Fruit fly (Drosophila melanogaster): ENCODE measurements around the gene CG34308.

The CG34308 gene

DNA sequence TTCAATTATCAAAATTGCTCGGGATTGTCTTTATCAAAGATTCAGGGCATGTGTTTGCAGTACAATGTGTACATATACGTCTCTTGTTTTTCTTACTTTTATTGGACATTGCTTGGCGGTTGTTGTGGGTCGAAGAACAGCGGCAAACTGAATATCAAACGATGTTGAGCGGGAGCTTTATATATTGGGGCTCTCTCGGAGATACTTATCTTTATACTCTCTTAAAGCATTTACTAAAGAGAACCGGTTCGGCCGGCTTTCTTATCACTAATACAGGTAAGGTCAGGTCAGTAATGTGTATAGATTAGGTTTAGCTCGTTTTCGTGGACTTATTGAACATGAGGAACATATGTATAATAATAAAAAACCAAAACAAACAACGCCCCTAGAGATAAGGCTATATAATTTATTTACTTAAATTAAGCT, 37.7 kb upstream of the CG34308 start, which contains the start of gene CG7966 (continued):
- peak; percentile 9 for TF ChIP-seq CG12299 (tag; optimal IDR thresholded peaks at IDR 0.05)
- peak; percentile 20 for TF ChIP-seq sd (tag; optimal IDR thresholded peaks at IDR 0.05)
- TF ChIP-seq cwo (GFP tag; optimal IDR thresholded peaks at IDR 0.05): peak; percentile 33
- no peak for TF ChIP-seq CG10366 (GFP tag; IDR thresholded peaks at IDR 0.05)
- TF ChIP-seq sr (GFP tag; IDR thresholded peaks at IDR 0.05): no peak
- no peak for TF ChIP-seq Atf3 (GFP tag; optimal IDR thresholded peaks at IDR 0.05)
- TF ChIP-seq CG16863 (GFP tag; optimal IDR thresholded peaks at IDR 0.05): no peak
- TF ChIP-seq CG34422 (GFP tag; IDR thresholded peaks at IDR 0.05): peak; percentile 47; the same call in 1 of the 3 replicates
- no peak for TF ChIP-seq insv (GFP tag; optimal IDR thresholded peaks at IDR 0.05)
- TF ChIP-seq lab (GFP tag; optimal IDR thresholded peaks at IDR 0.05): peak; percentile 59
- TF ChIP-seq CG4617 (GFP tag; optimal IDR thresholded peaks at IDR 0.05; ENCODE audit: borderline replicate concordance): no peak
- no peak for TF ChIP-seq CG8478 (optimal IDR thresholded peaks at IDR 0.05)
- TF ChIP-seq CG17568 (GFP tag; optimal IDR thresholded peaks at IDR 0.05): no peak
- TF ChIP-seq B-H1 (GFP tag; IDR thresholded peaks at IDR 0.05): no peak; the same call in 2 of the 3 replicates
- TF ChIP-seq kah (GFP tag; optimal IDR thresholded peaks at IDR 0.05): no peak
- TF ChIP-seq CG10431 (GFP tag; optimal IDR thresholded peaks at IDR 0.05): peak; percentile 10
- no peak for TF ChIP-seq CG8089 (GFP tag; optimal IDR thresholded peaks at IDR 0.05)
- no peak for TF ChIP-seq Asciz (GFP tag; optimal IDR thresholded peaks at IDR 0.05)
- no peak for TF ChIP-seq CG13424 (tag; optimal IDR thresholded peaks at IDR 0.05)
- TF ChIP-seq CG13296 (GFP tag; optimal IDR thresholded peaks at IDR 0.05): peak; percentile 19
- no peak for TF ChIP-seq knrl (GFP tag; IDR thresholded peaks at IDR 0.05; ENCODE audit: partially characterized antibody)
- no peak for TF ChIP-seq CG9797 (GFP tag; optimal IDR thresholded peaks at IDR 0.05)
- TF ChIP-seq lbe (GFP tag; optimal IDR thresholded peaks at IDR 0.05): peak; percentile 52
- TF ChIP-seq Hey (tag; optimal IDR thresholded peaks at IDR 0.05): no peak
- no peak for TF ChIP-seq CG7839 (tag; optimal IDR thresholded peaks at IDR 0.05)
- no peak for TF ChIP-seq ab (GFP tag; optimal IDR thresholded peaks at IDR 0.05)
- TF ChIP-seq NfI (GFP tag; optimal IDR thresholded peaks at IDR 0.05): no peak
- TF ChIP-seq Chrac-16 (GFP tag; optimal IDR thresholded peaks at IDR 0.05): no peak
- TF ChIP-seq ranshi (GFP tag; IDR thresholded peaks at IDR 0.05): peak; percentile 25; the same call in 1 of the 2 replicates
- TF ChIP-seq klu (GFP tag; IDR thresholded peaks at IDR 0.05): no peak
- TF ChIP-seq CG15601 (tag; optimal IDR thresholded peaks at IDR 0.05): no peak
- 0 out of 2 replicates have a peak, but pooled peaks have one; percentile 32 for TF ChIP-seq seq (GFP tag; IDR thresholded peaks at IDR 0.05)
- TF ChIP-seq Sox100B (GFP tag; optimal IDR thresholded peaks at IDR 0.05): peak; percentile 40
- TF ChIP-seq tap (tag; optimal IDR thresholded peaks at IDR 0.05): peak; percentile 33
- no peak for TF ChIP-seq Ets97D (GFP tag; optimal IDR thresholded peaks at IDR 0.05)
- TF ChIP-seq CG8924 (tag; optimal IDR thresholded peaks at IDR 0.05): no peak
- no peak for TF ChIP-seq CG17186 (GFP tag; optimal IDR thresholded peaks at IDR 0.05)
- peak; percentile 24 for TF ChIP-seq cg (GFP tag; optimal IDR thresholded peaks at IDR 0.05)
- TF ChIP-seq CG8281 (tag; optimal IDR thresholded peaks at IDR 0.05): no peak
- TF ChIP-seq bab2 (GFP tag; optimal IDR thresholded peaks at IDR 0.05): no peak
- peak; percentile 32 for TF ChIP-seq fd64A (GFP tag; optimal IDR thresholded peaks at IDR 0.05)
- TF ChIP-seq CoRest (tag; optimal IDR thresholded peaks at IDR 0.05): no peak
- no peak for TF ChIP-seq vnd (GFP tag; IDR thresholded peaks at IDR 0.05; ENCODE audit: partially characterized antibody)
- no peak for TF ChIP-seq CG1233 (GFP tag; optimal IDR thresholded peaks at IDR 0.05)
- no peak for TF ChIP-seq fd102C (GFP tag; optimal IDR thresholded peaks at IDR 0.05)
- no peak for TF ChIP-seq tin (GFP tag; optimal IDR thresholded peaks at IDR 0.05)
- peak; percentile 37; the same call in 1 of the 2 replicates for TF ChIP-seq bbx (GFP tag; IDR thresholded peaks at IDR 0.05; ENCODE audit: partially characterized antibody)
- TF ChIP-seq kni (GFP tag; optimal IDR thresholded peaks at IDR 0.05): no peak
- TF ChIP-seq ac (GFP tag; optimal IDR thresholded peaks at IDR 0.05): no peak
- no peak for TF ChIP-seq gsb-n (tag; optimal IDR thresholded peaks at IDR 0.05)

Measured in whole organism, embryonic.